Worm (Caenorhabditis elegans): Measurements from ENCODE around the gene clec-255.

The clec-255 gene

ce11 chrV:18748726-18749125 is 21.8 kb downstream of the clec-255 start, which contains the start of gene clec-252:
TSS of gene clec-252 (minus strand) at chrV:18748826.
- TF ChIP-seq B0336.3 (GFP tag; IDR thresholded peaks at IDR 0.05), result no peak
- TF ChIP-seq ztf-28 (GFP tag; IDR thresholded peaks at IDR 0.05), result no peak
- no peak for TF ChIP-seq attf-6 (GFP tag; IDR thresholded peaks at IDR 0.05)
- TF ChIP-seq xnd-1 (tag; optimal IDR thresholded peaks at IDR 0.05), result no peak
- no peak for TF ChIP-seq nhr-179 (tag; optimal IDR thresholded peaks at IDR 0.05)

DNA sequence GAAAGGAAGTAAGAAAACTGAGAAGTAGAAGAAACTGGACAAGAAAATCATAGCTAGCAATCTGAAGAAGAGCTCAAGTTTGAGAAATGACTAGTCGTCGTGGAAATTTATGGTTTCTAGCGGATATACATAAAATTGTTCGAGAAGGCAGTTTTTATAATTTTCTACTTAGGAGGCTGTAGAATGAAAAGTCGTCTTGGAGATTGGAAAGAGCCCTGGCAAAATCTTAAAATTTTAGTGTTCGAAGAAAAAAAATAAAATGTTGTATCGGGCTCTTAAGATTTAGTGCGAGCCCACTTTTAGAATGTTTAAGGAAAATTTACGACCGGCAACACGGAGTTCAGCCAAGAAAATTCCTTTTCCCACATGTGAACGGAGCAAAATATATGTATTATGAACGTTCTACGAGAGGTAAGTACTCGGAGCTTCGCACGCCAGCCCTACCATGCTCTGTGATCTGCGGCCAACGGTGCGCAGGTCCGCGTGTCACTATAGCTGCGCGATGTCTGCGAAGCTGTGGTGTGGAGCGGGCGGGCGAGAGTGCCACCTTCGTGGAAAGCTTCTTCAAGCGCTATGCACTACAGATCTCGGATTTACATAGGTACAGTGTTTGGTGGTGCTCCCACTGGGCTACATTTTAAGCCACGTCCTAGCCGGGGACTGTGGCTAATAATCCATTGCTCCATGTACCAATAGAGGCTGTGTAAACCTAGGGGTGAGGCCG is 23.4 kb downstream of the clec-255 start, which contains the start of gene clec-251:
Gene clec-251, minus strand, starts transcription at position 51 of the 724 bp plus-strand sequence.
- no peak for TF ChIP-seq attf-6 (GFP tag; IDR thresholded peaks at IDR 0.05)
- TF ChIP-seq pbrm-1 (GFP tag; IDR thresholded peaks at IDR 0.05), result no peak
- 0 out of 2 replicates have a peak, but pooled peaks have one; percentile 9 for TF ChIP-seq dox-1 (GFP tag; IDR thresholded peaks at IDR 0.05)
- no peak for TF ChIP-seq lin-54 (GFP tag; optimal IDR thresholded peaks at IDR 0.05)
- TF ChIP-seq zfh-2 (GFP tag; conservative IDR thresholded peaks at IDR 0.05), result peak; percentile 77; the same call in 1 of the 2 replicates
- no peak for TF ChIP-seq Y53G8AR.9 (GFP tag; conservative IDR thresholded peaks at IDR 0.05)

ce11 chrV:18742108-18742507 is 28.4 kb downstream of the clec-255 start, which contains the start of gene clec-250:
TSS of gene clec-250 (minus strand) at chrV:18742208.
- TF ChIP-seq ztf-26 (tag; optimal IDR thresholded peaks at IDR 0.05) (no peak), dox-1 (GFP tag; IDR thresholded peaks at IDR 0.05) (no peak), snpc-1.1 (tag; optimal IDR thresholded peaks at IDR 0.05; ENCODE audit: insufficient read depth) (no peak), gei-17 (GFP tag; optimal IDR thresholded peaks at IDR 0.05) (no peak), F57C9.4 (tag; optimal IDR thresholded peaks at IDR 0.05) (no peak), D2030.7 (GFP tag; IDR thresholded peaks at IDR 0.05) (no peak), Y95B8A.8 (GFP tag; IDR thresholded peaks at IDR 0.05) (no peak), nhr-120 (GFP tag; IDR thresholded peaks at IDR 0.05) (no peak), chd-7 (tag; optimal IDR thresholded peaks at IDR 0.05) (no peak), tbx-9 (tag; optimal IDR thresholded peaks at IDR 0.05; ENCODE audit: borderline replicate concordance) (no peak), aptf-3 (GFP tag; IDR thresholded peaks at IDR 0.05) (no peak), nfya-1 (tag; optimal IDR thresholded peaks at IDR 0.05; ENCODE audit: borderline replicate concordance, insufficient read depth) (no peak), unc-62 (GFP tag; optimal IDR thresholded peaks at IDR 0.05) (no peak), F57A8.1 (GFP tag; optimal IDR thresholded peaks at IDR 0.05) (no peak), ceh-91 (GFP tag; IDR thresholded peaks at IDR 0.05) (no peak), nhr-80 (tag; optimal IDR thresholded peaks at IDR 0.05) (no peak)

DNA sequence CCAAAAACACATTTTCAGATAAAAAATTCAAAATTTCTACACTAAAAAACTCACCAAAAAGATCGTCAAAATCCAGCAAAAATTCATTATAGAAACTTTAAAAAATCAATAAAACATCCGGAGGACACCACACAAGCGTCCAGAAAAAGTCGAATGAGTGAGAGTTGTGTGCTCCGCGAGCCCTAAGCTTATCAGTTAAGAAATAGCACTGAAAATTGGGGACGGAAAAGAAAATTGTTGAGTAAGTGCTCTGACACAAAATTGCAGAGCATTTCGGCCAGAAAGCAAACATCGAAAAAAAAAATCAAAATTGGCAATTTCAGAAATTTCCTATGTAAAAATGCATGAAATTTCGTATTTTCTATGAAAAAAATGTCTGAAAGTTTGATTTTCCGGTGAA is 32.9 kb downstream of the clec-255 start:
- TF ChIP-seq B0261.1 (tag; optimal IDR thresholded peaks at IDR 0.05), result no peak
- no peak for TF ChIP-seq F23B12.7 (tag; optimal IDR thresholded peaks at IDR 0.05; ENCODE audit: insufficient read depth)
- TF ChIP-seq hsf-1 (GFP tag; IDR thresholded peaks at IDR 0.05), result no peak
- no peak for TF ChIP-seq hlh-12 (tag; optimal IDR thresholded peaks at IDR 0.05)
- TF ChIP-seq bed-1 (GFP tag; IDR thresholded peaks at IDR 0.05), result no peak
- TF ChIP-seq C17E4.6 (GFP tag; IDR thresholded peaks at IDR 0.05), result no peak
- no peak for TF ChIP-seq F39B2.1 (GFP tag; IDR thresholded peaks at IDR 0.05)
- TF ChIP-seq K12H6.12 (tag; optimal IDR thresholded peaks at IDR 0.05), result no peak
- no peak for TF ChIP-seq rec-8 (tag; optimal IDR thresholded peaks at IDR 0.05)
- TF ChIP-seq ceh-91 (GFP tag; IDR thresholded peaks at IDR 0.05), result no peak
- TF ChIP-seq nhr-80 (tag; optimal IDR thresholded peaks at IDR 0.05), result no peak
- TF ChIP-seq F52B5.7 (tag; optimal IDR thresholded peaks at IDR 0.05), result no peak
- no peak for TF ChIP-seq rpc-1 (optimal IDR thresholded peaks at IDR 0.05)
- TF ChIP-seq rpc-1 (tag; optimal IDR thresholded peaks at IDR 0.05), result no peak
- no peak for TF ChIP-seq lag-1 (GFP tag; IDR thresholded peaks at IDR 0.05)
- TF ChIP-seq Y67H2A.10 (GFP tag; conservative IDR thresholded peaks at IDR 0.05), result no peak
